Worm (Caenorhabditis elegans) whole organism, late embryonic: Measurements from ENCODE around the gene R08C7.12.

Experiments used
- F13H6.1 ChIP-seq: sonication (generic microtip); optimal IDR thresholded peaks from 2 replicates; lab custom pipeline; 2016; ENCODE audit warnings: missing genetic modification characterization, missing compliant biosample characterization
- Y22D7AL.16 ChIP-seq: sonication (generic microtip); optimal IDR thresholded peaks from 2 replicates; lab custom pipeline; 2016; ENCODE audit warnings: missing genetic modification characterization, missing compliant biosample characterization
- ama-1 ChIP-seq: fragments of 150-350 bp; optimal IDR thresholded peaks from 2 replicates; lab custom pipeline; 2014
- fkh-10 ChIP-seq: fragments of 150-350 bp; optimal IDR thresholded peaks from 2 replicates; lab custom pipeline; 2014; ENCODE audit warnings: missing biosample characterization, missing genetic modification reagents, missing genetic modification characterization
- hlh-15 ChIP-seq: sonication (generic microtip); optimal IDR thresholded peaks from 2 replicates; lab custom pipeline; 2016; ENCODE audit warnings: missing genetic modification characterization, missing compliant biosample characterization
- hlh-30 ChIP-seq: sonication (generic microtip); optimal IDR thresholded peaks from 2 replicates; lab custom pipeline; 2017; ENCODE audit warnings: antibody characterized with exemption, missing genetic modification characterization, missing compliant biosample characterization; ENCODE audit not compliant: insufficient read depth
- nhr-11 ChIP-seq: fragments of 150-350 bp; optimal IDR thresholded peaks from 2 replicates; lab custom pipeline; 2014; ENCODE audit warnings: missing biosample characterization, missing genetic modification characterization
- npax-4 ChIP-seq: sonication (generic microtip); optimal IDR thresholded peaks from 2 replicates; lab custom pipeline; 2016; ENCODE audit warnings: missing genetic modification characterization, missing compliant biosample characterization

ce11 chrIV:4448343-4448742 is 1.2 kb upstream of the R08C7.12 start:
- TF ChIP-seq Y22D7AL.16 (no peak), hlh-30 (peak; percentile 45), hlh-15 (tag; lab: Kevin White, UChicago) (no peak), npax-4 (tag; lab: Kevin White, UChicago) (no peak), fkh-10 (GFP tag; lab: Kevin White, UChicago) (no peak), F13H6.1 (tag; lab: Kevin White, UChicago) (no peak), ama-1 (lab: Kevin White, UChicago) (no peak), nhr-11 (no peak)
